Worm (Caenorhabditis elegans) whole organism, L4 larva: ENCODE measurements around the gene nhr-210.

Source experiments
- ZK546.5 ChIP-seq, 2 experiments: sonication (generic microtip); optimal IDR thresholded peaks; 2 replicates each; lab custom pipeline; 2017; ENCODE audit warnings: missing biosample characterization in 2 of 2, missing genetic modification characterization in 2 of 2
- dve-1 ChIP-seq: sonication (generic microtip); optimal IDR thresholded peaks from 2 replicates; lab custom pipeline; 2017; ENCODE audit warnings: antibody characterized with exemption, mild to moderate bottlenecking, missing genetic modification characterization, missing compliant biosample characterization; ENCODE audit not compliant: insufficient read depth
- lin-13 ChIP-seq: fragments of 150-350 bp; optimal IDR thresholded peaks from 2 replicates; lab custom pipeline; 2014; ENCODE audit warnings: missing biosample characterization, missing genetic modification reagents, missing genetic modification characterization
- madf-9 ChIP-seq: fragments of 200-800 bp; sonication (Bioruptor generic); conservative IDR thresholded peaks from 2 replicates; pipeline ENCODE4 v1.3.6; 2022; ENCODE audit warnings: missing genetic modification reagents, missing genetic modification characterization, missing compliant biosample characterization

- TF ChIP-seq madf-9 (GFP tag; lab: Robert Waterston, UW) (no peak), ZK546.5 (tag; optimal IDR thresholded peaks at IDR 0.05; lab: Kevin White, UChicago) (no peak), lin-13 (GFP tag; lab: Kevin White, UChicago) (no peak), dve-1 (tag; lab: Kevin White, UChicago) (no peak)
Measured at ce11 chrV:489320-489719, 30.0 kb downstream of the nhr-210 start, which contains the start of gene nhr-106.
